Fruit fly (Drosophila melanogaster) whole organism, embryonic: ENCODE results near the gene CG15506.

Experiments used
- ATbp ChIP-seq: fragments of 200-800 bp; sonication (Bioruptor generic); optimal IDR thresholded peaks from 2 replicates; lab custom pipeline; 2017; ENCODE audit warnings: missing biosample characterization, mild to moderate bottlenecking, missing genetic modification characterization, missing genetic modification reagents
- BEAF-32 ChIP-seq: fragments of 200-800 bp; sonication (Bioruptor generic); optimal IDR thresholded peaks from 3 replicates; lab custom pipeline; 2017; ENCODE audit warnings: missing biosample characterization, missing genetic modification characterization, mild to moderate bottlenecking, moderate library complexity, missing genetic modification reagents
- Blimp-1 ChIP-seq: fragments of 200-800 bp; sonication (Bioruptor generic); optimal IDR thresholded peaks from 3 replicates; lab custom pipeline; 2018; ENCODE audit warnings: missing biosample characterization, missing genetic modification characterization, mild to moderate bottlenecking, moderate library complexity, missing genetic modification reagents
- CG11456 ChIP-seq: fragments of 200-800 bp; sonication (Bioruptor generic); IDR thresholded peaks from 3 replicates; pipeline ENCODE4 v1.3.6; 2022; ENCODE audit warnings: missing biosample characterization, missing genetic modification characterization
- CG12104 ChIP-seq: fragments of 200-800 bp; sonication (Bioruptor generic); optimal IDR thresholded peaks from 3 replicates; lab custom pipeline; 2016; ENCODE audit warnings: missing biosample characterization, missing genetic modification characterization
- CG12155 ChIP-seq: fragments of 200-800 bp; sonication (Bioruptor generic); optimal IDR thresholded peaks from 3 replicates; lab custom pipeline; 2016; ENCODE audit warnings: missing biosample characterization, missing genetic modification characterization
- CG12236 ChIP-seq: fragments of 200-800 bp; sonication (Bioruptor generic); optimal IDR thresholded peaks from 2 replicates; lab custom pipeline; 2016; ENCODE audit warnings: missing biosample characterization, missing genetic modification characterization
- CG12391 ChIP-seq: fragments of 200-800 bp; sonication (Bioruptor generic); optimal IDR thresholded peaks from 3 replicates; lab custom pipeline; 2018; ENCODE audit warnings: missing biosample characterization, mild to moderate bottlenecking, missing genetic modification characterization, moderate library complexity
- CG12942 ChIP-seq: fragments of 200-800 bp; sonication (Bioruptor generic); optimal IDR thresholded peaks from 3 replicates; lab custom pipeline; 2016; ENCODE audit warnings: missing biosample characterization, missing genetic modification characterization
- CG13424 ChIP-seq: fragments of 200-800 bp; sonication (Bioruptor generic); optimal IDR thresholded peaks from 2 replicates; lab custom pipeline; 2019; ENCODE audit warnings: missing biosample characterization, mild to moderate bottlenecking, missing genetic modification characterization, moderate library complexity
- CG14965 ChIP-seq: fragments of 200-800 bp; sonication (Bioruptor generic); optimal IDR thresholded peaks from 2 replicates; lab custom pipeline; 2016; ENCODE audit warnings: missing biosample characterization, missing genetic modification characterization, borderline replicate concordance
- CG1529 ChIP-seq: fragments of 200-800 bp; sonication (Bioruptor generic); optimal IDR thresholded peaks from 3 replicates; lab custom pipeline; 2018; ENCODE audit warnings: missing biosample characterization, missing genetic modification characterization
- CG15696 ChIP-seq: fragments of 200-800 bp; sonication (Bioruptor generic); optimal IDR thresholded peaks from 2 replicates; lab custom pipeline; 2019; ENCODE audit warnings: missing biosample characterization, mild to moderate bottlenecking, missing genetic modification characterization, moderate library complexity
- CG17186 ChIP-seq: fragments of 200-800 bp; sonication (Bioruptor generic); optimal IDR thresholded peaks from 3 replicates; lab custom pipeline; 2017; ENCODE audit warnings: missing biosample characterization, missing genetic modification reagents, missing genetic modification characterization
- CG17328 ChIP-seq: fragments of 200-800 bp; sonication (Bioruptor generic); IDR thresholded peaks from 2 replicates; pipeline ENCODE4 v1.3.6; 2022; ENCODE audit warnings: missing biosample characterization, missing genetic modification characterization
- CG18599 ChIP-seq: fragments of 200-800 bp; sonication (Bioruptor generic); optimal IDR thresholded peaks from 3 replicates; lab custom pipeline; 2017; ENCODE audit warnings: missing biosample characterization, missing genetic modification characterization, mild to moderate bottlenecking, moderate library complexity, missing genetic modification reagents
- CG2116 ChIP-seq: fragments of 200-800 bp; sonication (Bioruptor generic); optimal IDR thresholded peaks from 3 replicates; lab custom pipeline; 2018; ENCODE audit warnings: missing biosample characterization, mild to moderate bottlenecking, missing genetic modification characterization
- CG2120 ChIP-seq: fragments of 200-800 bp; sonication (Bioruptor generic); optimal IDR thresholded peaks from 3 replicates; lab custom pipeline; 2016; ENCODE audit warnings: missing biosample characterization, missing genetic modification characterization
- CG2712 ChIP-seq: fragments of 200-800 bp; optimal IDR thresholded peaks from 3 replicates; lab custom pipeline; 2019; ENCODE audit warnings: missing biosample characterization, mild to moderate bottlenecking, missing genetic modification characterization, moderate library complexity
- CG31441 ChIP-seq: fragments of 200-800 bp; sonication (Bioruptor generic); IDR thresholded peaks from 2 replicates; pipeline ENCODE4 v1.3.6; 2022; ENCODE audit warnings: missing biosample characterization, missing genetic modification characterization
- CG3847 ChIP-seq: fragments of 200-800 bp; sonication (Bioruptor generic); IDR thresholded peaks from 2 replicates; pipeline ENCODE4 v1.3.6; 2022; ENCODE audit warnings: missing biosample characterization, missing genetic modification characterization
- CG5245 ChIP-seq: fragments of 200-800 bp; sonication (Bioruptor generic); optimal IDR thresholded peaks from 3 replicates; lab custom pipeline; 2016; ENCODE audit warnings: missing biosample characterization, missing genetic modification characterization
- CG6813 ChIP-seq: fragments of 200-800 bp; sonication (Bioruptor generic); optimal IDR thresholded peaks from 2 replicates; lab custom pipeline; 2017; ENCODE audit warnings: missing biosample characterization, missing genetic modification characterization, mild to moderate bottlenecking, moderate library complexity, missing genetic modification reagents
- CG6854 ChIP-seq: fragments of 200-800 bp; sonication (Bioruptor generic); optimal IDR thresholded peaks from 3 replicates; lab custom pipeline; 2017; ENCODE audit warnings: missing biosample characterization, mild to moderate bottlenecking, missing genetic modification characterization
- CG7556 ChIP-seq: fragments of 200-800 bp; sonication (Bioruptor generic); optimal IDR thresholded peaks from 2 replicates; lab custom pipeline; 2017; ENCODE audit warnings: missing biosample characterization, mild to moderate bottlenecking, missing genetic modification characterization
- CG8281 ChIP-seq: fragments of 200-800 bp; sonication (Bioruptor generic); optimal IDR thresholded peaks from 2 replicates; lab custom pipeline; 2018; ENCODE audit warnings: missing biosample characterization, mild to moderate bottlenecking, missing genetic modification characterization, moderate library complexity
- CG9876 ChIP-seq: fragments of 200-800 bp; sonication (Bioruptor generic); optimal IDR thresholded peaks from 2 replicates; lab custom pipeline; 2016; ENCODE audit warnings: missing biosample characterization, missing genetic modification characterization
- CrebB ChIP-seq: fragments of 200-800 bp; sonication (Bioruptor generic); optimal IDR thresholded peaks from 3 replicates; lab custom pipeline; 2018; ENCODE audit warnings: missing biosample characterization, mild to moderate bottlenecking, missing genetic modification characterization
- D19B ChIP-seq: fragments of 200-800 bp; sonication (Bioruptor generic); optimal IDR thresholded peaks from 2 replicates; lab custom pipeline; 2017; ENCODE audit warnings: missing biosample characterization, mild to moderate bottlenecking, missing genetic modification characterization
- Deaf1 ChIP-seq: fragments of 200-800 bp; optimal IDR thresholded peaks from 3 replicates; lab custom pipeline; 2019; ENCODE audit warnings: missing biosample characterization, mild to moderate bottlenecking, missing genetic modification characterization, moderate library complexity
- Dip2 ChIP-seq: fragments of 200-800 bp; sonication (Bioruptor generic); IDR thresholded peaks from 2 replicates; pipeline ENCODE4 v1.3.6; 2022; ENCODE audit warnings: missing biosample characterization, missing genetic modification characterization
- Dip3 ChIP-seq: fragments of 200-800 bp; sonication (Bioruptor generic); optimal IDR thresholded peaks from 3 replicates; lab custom pipeline; 2016; ENCODE audit warnings: missing biosample characterization, missing genetic modification characterization
- Elba2 ChIP-seq: fragments of 200-800 bp; sonication (Bioruptor generic); optimal IDR thresholded peaks from 3 replicates; lab custom pipeline; 2016; ENCODE audit warnings: missing biosample characterization, missing genetic modification characterization
- Fer3 ChIP-seq: fragments of 200-800 bp; sonication (Bioruptor generic); optimal IDR thresholded peaks from 2 replicates; lab custom pipeline; 2018; ENCODE audit warnings: missing biosample characterization, mild to moderate bottlenecking, missing genetic modification characterization, moderate library complexity
- Hr51 ChIP-seq, 2 experiments: fragments of 200-800 bp; sonication (Bioruptor generic); optimal IDR thresholded peaks; 2 replicates in 1 of 2; 3 replicates in 1 of 2; lab custom pipeline; 2016 to 2018; ENCODE audit warnings: missing biosample characterization in 2 of 2, missing genetic modification characterization in 2 of 2, mild to moderate bottlenecking in 1 of 2, moderate library complexity in 1 of 2
- Hsf ChIP-seq: fragments of 200-800 bp; sonication (Bioruptor generic); optimal IDR thresholded peaks from 3 replicates; lab custom pipeline; 2016; ENCODE audit warnings: missing biosample characterization, missing genetic modification characterization
- Nf-YB ChIP-seq: fragments of 200-800 bp; sonication (Bioruptor generic); optimal IDR thresholded peaks from 3 replicates; lab custom pipeline; 2019; ENCODE audit warnings: missing biosample characterization, mild to moderate bottlenecking, missing genetic modification characterization, moderate library complexity
- Oli ChIP-seq: fragments of 200-800 bp; sonication (Bioruptor generic); optimal IDR thresholded peaks from 2 replicates; lab custom pipeline; 2018; ENCODE audit warnings: missing biosample characterization, mild to moderate bottlenecking, missing genetic modification characterization, moderate library complexity
- Trl ChIP-seq, 3 experiments: fragments of >200 bp in 2 of 3; fragments of 200-800 bp in 1 of 3; sonication (Bioruptor generic) in 1 of 3; optimal IDR thresholded peaks; 2 replicates in 1 of 3; 3 replicates in 2 of 3; lab custom pipeline; 2016 to 2017; ENCODE audit warnings: missing biosample characterization in 1 of 3, missing genetic modification characterization in 1 of 3
- br ChIP-seq: fragments of >200 bp; optimal IDR thresholded peaks from 2 replicates; lab custom pipeline; 2017
- bsh ChIP-seq, 2 experiments: fragments of 200-800 bp; sonication (Bioruptor generic); optimal IDR thresholded peaks; 2 replicates each; lab custom pipeline; 2017 to 2018; ENCODE audit warnings: mild to moderate bottlenecking in 2 of 2, missing biosample characterization in 2 of 2, missing genetic modification characterization in 2 of 2, moderate library complexity in 1 of 2
- chm ChIP-seq: fragments of 200-800 bp; sonication (Bioruptor generic); IDR thresholded peaks from 2 replicates; pipeline ENCODE4 v1.3.6; 2022; ENCODE audit warnings: missing biosample characterization, missing genetic modification characterization
- corto ChIP-seq: fragments of 200-800 bp; sonication (Bioruptor generic); optimal IDR thresholded peaks from 2 replicates; lab custom pipeline; 2016; ENCODE audit warnings: missing biosample characterization, mild to moderate bottlenecking, missing genetic modification characterization, moderate library complexity
- dimm ChIP-seq: fragments of 200-800 bp; sonication (Bioruptor generic); IDR thresholded peaks from 2 replicates; pipeline ENCODE4 v1.3.6; 2022; ENCODE audit warnings: missing biosample characterization, missing genetic modification characterization
- gt ChIP-seq: fragments of 200-800 bp; sonication (Bioruptor generic); IDR thresholded peaks from 2 replicates; pipeline ENCODE4 v1.3.6; 2022; ENCODE audit warnings: missing biosample characterization, missing genetic modification characterization
- mld ChIP-seq: fragments of 200-800 bp; sonication (Bioruptor generic); IDR thresholded peaks from 3 replicates; pipeline ENCODE4 v1.3.6; 2022; ENCODE audit warnings: missing biosample characterization, missing genetic modification characterization; ENCODE audit not compliant: partially characterized antibody
- nmo ChIP-seq: fragments of 200-800 bp; sonication (Bioruptor generic); optimal IDR thresholded peaks from 2 replicates; lab custom pipeline; 2018; ENCODE audit warnings: missing biosample characterization, mild to moderate bottlenecking, missing genetic modification characterization, moderate library complexity
- org-1 ChIP-seq: fragments of 200-800 bp; sonication (Bioruptor generic); optimal IDR thresholded peaks from 2 replicates; lab custom pipeline; 2017; ENCODE audit warnings: missing biosample characterization, missing genetic modification characterization
- phol ChIP-seq: fragments of 200-800 bp; sonication (Bioruptor generic); optimal IDR thresholded peaks from 3 replicates; lab custom pipeline; 2018; ENCODE audit warnings: missing biosample characterization, mild to moderate bottlenecking, missing genetic modification characterization, moderate library complexity
- row ChIP-seq: fragments of 200-800 bp; sonication (Bioruptor generic); IDR thresholded peaks from 3 replicates; pipeline ENCODE4 v1.3.6; 2022; ENCODE audit warnings: missing biosample characterization, missing genetic modification characterization

The CG15506 gene

DNA sequence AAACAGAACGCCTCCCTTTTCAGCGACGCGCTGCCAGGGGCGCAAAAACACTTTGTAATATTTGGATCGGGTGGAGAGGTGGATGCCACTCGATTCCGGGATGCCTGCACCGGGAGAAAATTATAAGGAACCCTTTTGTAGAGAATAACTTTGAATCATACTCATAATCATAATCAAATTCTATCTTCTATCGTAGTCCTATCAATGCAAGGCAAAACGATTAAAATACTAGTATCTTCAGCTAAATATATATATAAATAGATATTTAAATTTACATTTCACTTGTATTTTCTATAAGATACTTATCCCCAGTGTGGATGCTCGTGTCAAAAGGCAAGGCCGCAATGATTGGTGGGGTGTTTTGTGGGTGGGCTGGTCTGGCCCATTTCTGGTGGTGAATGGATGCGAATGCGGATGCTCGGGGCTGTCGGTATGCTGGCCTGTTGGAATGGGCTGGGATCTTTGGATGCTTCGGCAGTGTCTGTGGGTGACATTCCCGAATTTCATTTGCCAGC, 12.6 kb upstream of the CG15506 start (continued):
- no peak for TF ChIP-seq CG12942
- TF ChIP-seq CG15696 (tag; lab: Kevin White, UChicago): no peak
- TF ChIP-seq CG12104: no peak
- TF ChIP-seq Nf-YB (GFP tag; lab: Kevin White, UChicago): peak; percentile 79
- TF ChIP-seq br (lab: Kevin White, UChicago): no peak
- no peak for TF ChIP-seq CG2116 (GFP tag; lab: Kevin White, UChicago)
- TF ChIP-seq CG5245 (GFP tag; lab: Kevin White, UChicago): no peak
- TF ChIP-seq CG31441 (GFP tag; lab: Robert Waterston, UW): peak; percentile 46
- peak; percentile 30 for TF ChIP-seq CG13424
- TF ChIP-seq CG18599 (GFP tag; lab: Kevin White, UChicago): peak; percentile 31
- TF ChIP-seq Dip3 (GFP tag; lab: Kevin White, UChicago): no peak
- peak; percentile 31 for TF ChIP-seq CG7556
- no peak for TF ChIP-seq Elba2 (GFP tag; lab: Kevin White, UChicago)
- peak in 1 of 2 experiments; percentile 60 for TF ChIP-seq Hr51 (GFP tag; optimal IDR thresholded peaks at IDR 0.05; lab: Kevin White, UChicago)
- peak; percentile 20 for TF ChIP-seq CG2712 (tag; lab: Kevin White, UChicago)
- peak; percentile 31 for TF ChIP-seq Blimp-1 (GFP tag; lab: Kevin White, UChicago)
- TF ChIP-seq CG9876 (GFP tag; lab: Kevin White, UChicago): no peak
- TF ChIP-seq Oli: peak; percentile 22
- TF ChIP-seq CG17186 (GFP tag; lab: Kevin White, UChicago): no peak
- no peak for TF ChIP-seq CG12155 (GFP tag; lab: Kevin White, UChicago)
- TF ChIP-seq D19B: no peak
- TF ChIP-seq org-1: no peak
- TF ChIP-seq Fer3: no peak
- peak; percentile 22 for TF ChIP-seq Deaf1 (tag; lab: Kevin White, UChicago)
- TF ChIP-seq CG11456: no peak
- peak; percentile 6 for TF ChIP-seq nmo (GFP tag; lab: Kevin White, UChicago)
- TF ChIP-seq gt (GFP tag; lab: Robert Waterston, UW): no peak
- no peak for TF ChIP-seq CG1529 (GFP tag; lab: Kevin White, UChicago)
- no peak for TF ChIP-seq CG14965 (GFP tag; lab: Kevin White, UChicago)
- TF ChIP-seq Dip2 (GFP tag; lab: Robert Waterston, UW): no peak
- peak in 1 of 2 experiments; percentile 51 for TF ChIP-seq bsh (GFP tag; optimal IDR thresholded peaks at IDR 0.05; lab: Kevin White, UChicago)
- peak; percentile 60 for TF ChIP-seq row
- TF ChIP-seq CrebB: no peak
- TF ChIP-seq dimm (GFP tag; lab: Robert Waterston, UW): no peak
- TF ChIP-seq ATbp: peak; percentile 16
- no peak for TF ChIP-seq Hsf (GFP tag; lab: Kevin White, UChicago)
- no peak for TF ChIP-seq CG8281 (tag; lab: Kevin White, UChicago)
- no peak for TF ChIP-seq CG6813
- TF ChIP-seq chm (GFP tag; lab: Robert Waterston, UW): no peak
- TF ChIP-seq CG2120: no peak
- no peak for TF ChIP-seq CG12236
- no peak for TF ChIP-seq Trl (optimal IDR thresholded peaks at IDR 0.05; lab: Kevin White, UChicago)
- no peak for TF ChIP-seq Trl (GFP tag; optimal IDR thresholded peaks at IDR 0.05; lab: Kevin White, UChicago)
- peak; percentile 12 for TF ChIP-seq phol (tag; lab: Kevin White, UChicago)
- TF ChIP-seq BEAF-32 (GFP tag; lab: Kevin White, UChicago): no peak
- TF ChIP-seq CG17328: 0 out of 2 replicates have a peak, but pooled peaks have one; percentile 7
- TF ChIP-seq mld (GFP tag; lab: Robert Waterston, UW): no peak
- no peak for TF ChIP-seq CG6854 (GFP tag; lab: Kevin White, UChicago)
- TF ChIP-seq corto (GFP tag; lab: Kevin White, UChicago): no peak
- TF ChIP-seq CG12391 (tag; lab: Kevin White, UChicago): peak; percentile 18
- TF ChIP-seq CG3847 (GFP tag; lab: Robert Waterston, UW): no peak
